Worm (Caenorhabditis elegans): ENCODE results near the gene lpr-6.
A peak's percentile ranks its signal among the peaks of the same experiment; 100 is the strongest.

The lpr-6 gene

DNA sequence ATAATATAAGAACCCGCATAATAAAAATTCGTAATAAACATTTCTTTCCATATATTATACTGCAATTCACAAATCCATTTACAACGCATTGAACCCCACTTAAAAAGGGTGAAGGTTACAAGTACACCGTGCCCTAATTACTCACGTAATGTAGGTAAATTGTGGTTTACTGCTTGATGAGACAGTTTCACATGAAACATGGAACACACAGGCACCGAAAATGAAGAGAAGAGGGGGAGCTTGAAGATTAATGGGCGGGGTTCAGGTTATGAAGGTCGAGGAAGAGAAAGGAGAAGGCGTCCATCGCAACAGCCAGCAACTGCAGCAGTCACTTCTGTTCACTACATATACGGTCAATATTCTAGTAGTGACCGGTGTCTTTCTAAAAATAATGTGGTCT lies at the start of gene lpr-6:
Gene lpr-6, plus strand, starts transcription at position 251 of the 400 bp plus-strand sequence.
- TF ChIP-seq ets-7 (tag; optimal IDR thresholded peaks at IDR 0.05) (no peak), tbx-11 (GFP tag; IDR thresholded peaks at IDR 0.05) (no peak), hmbx-1 (tag; optimal IDR thresholded peaks at IDR 0.05) (no peak), hmg-4 (GFP tag; optimal IDR thresholded peaks at IDR 0.05) (no peak), flt-1 (GFP tag; IDR thresholded peaks at IDR 0.05) (no peak), aly-1 (tag; optimal IDR thresholded peaks at IDR 0.05) (no peak), B0310.2 (tag; optimal IDR thresholded peaks at IDR 0.05) (no peak), sea-1 (GFP tag; conservative IDR thresholded peaks at IDR 0.05) (no peak), tbx-37 (GFP tag; conservative IDR thresholded peaks at IDR 0.05) (no peak)

DNA sequence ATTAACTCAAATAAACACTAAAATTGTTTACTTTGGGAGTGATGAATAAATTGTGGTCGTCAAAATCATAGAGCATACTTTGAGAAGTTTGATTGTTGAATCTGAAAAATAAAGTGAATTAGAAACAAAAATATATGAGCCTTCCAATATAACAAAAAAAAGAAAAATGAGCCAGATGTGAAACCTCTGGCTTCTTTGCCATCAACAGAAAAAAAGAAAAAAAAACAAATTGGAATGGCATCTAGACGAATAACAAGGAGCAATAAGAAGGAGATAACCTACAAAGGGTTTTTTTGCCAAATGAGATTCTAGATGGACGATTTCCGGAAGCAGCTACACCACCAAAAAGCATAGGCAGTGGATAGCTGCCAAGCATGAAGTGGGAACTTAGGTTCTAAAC lies 49.2 kb upstream of the lpr-6 start, which contains the start of gene F58A3.4:
Gene F58A3.4, minus strand, starts transcription at position 101 of the 400 bp plus-strand sequence.
- TF ChIP-seq scrt-1 (GFP tag; IDR thresholded peaks at IDR 0.05) (no peak), hnd-1 (tag; optimal IDR thresholded peaks at IDR 0.05) (no peak), F13C5.2 (tag; optimal IDR thresholded peaks at IDR 0.05) (no peak), flt-1 (GFP tag; IDR thresholded peaks at IDR 0.05) (no peak), tra-4 (tag; optimal IDR thresholded peaks at IDR 0.05) (no peak), sea-1 (GFP tag; conservative IDR thresholded peaks at IDR 0.05) (no peak), tbx-37 (GFP tag; conservative IDR thresholded peaks at IDR 0.05) (no peak), ama-1 (optimal IDR thresholded peaks at IDR 0.05) (no peak)

DNA sequence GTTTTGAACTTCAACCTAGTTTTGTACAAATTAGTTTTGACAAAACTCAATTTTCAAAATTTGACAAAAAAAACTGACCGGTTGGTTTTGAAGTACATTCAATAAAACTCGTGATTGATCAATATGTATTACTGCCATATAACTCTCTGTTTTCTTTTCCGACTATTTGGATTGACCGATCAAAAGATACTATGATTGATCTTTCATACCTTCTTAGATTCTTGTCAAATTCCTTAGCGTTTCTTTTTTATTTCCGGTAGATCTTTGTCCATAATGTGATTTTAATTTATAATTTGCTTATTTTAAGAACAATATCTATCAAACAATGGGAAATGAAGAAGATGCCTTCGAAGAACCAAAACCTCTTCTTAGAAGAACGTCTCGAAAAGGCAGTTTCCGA lies 47.5 kb upstream of the lpr-6 start, which contains the start of gene F58A3.3:
Gene F58A3.3, plus strand, starts transcription at position 301 of the 400 bp plus-strand sequence.
- TF ChIP-seq B0310.2 (tag; optimal IDR thresholded peaks at IDR 0.05): no peak
- TF ChIP-seq scrt-1 (GFP tag; IDR thresholded peaks at IDR 0.05): no peak
- no peak for TF ChIP-seq ceh-36 (tag; optimal IDR thresholded peaks at IDR 0.05)
- TF ChIP-seq hmg-4 (GFP tag; optimal IDR thresholded peaks at IDR 0.05): no peak
- TF ChIP-seq tbx-11 (GFP tag; IDR thresholded peaks at IDR 0.05): no peak
- TF ChIP-seq pes-1 (GFP tag; IDR thresholded peaks at IDR 0.05): no peak

DNA sequence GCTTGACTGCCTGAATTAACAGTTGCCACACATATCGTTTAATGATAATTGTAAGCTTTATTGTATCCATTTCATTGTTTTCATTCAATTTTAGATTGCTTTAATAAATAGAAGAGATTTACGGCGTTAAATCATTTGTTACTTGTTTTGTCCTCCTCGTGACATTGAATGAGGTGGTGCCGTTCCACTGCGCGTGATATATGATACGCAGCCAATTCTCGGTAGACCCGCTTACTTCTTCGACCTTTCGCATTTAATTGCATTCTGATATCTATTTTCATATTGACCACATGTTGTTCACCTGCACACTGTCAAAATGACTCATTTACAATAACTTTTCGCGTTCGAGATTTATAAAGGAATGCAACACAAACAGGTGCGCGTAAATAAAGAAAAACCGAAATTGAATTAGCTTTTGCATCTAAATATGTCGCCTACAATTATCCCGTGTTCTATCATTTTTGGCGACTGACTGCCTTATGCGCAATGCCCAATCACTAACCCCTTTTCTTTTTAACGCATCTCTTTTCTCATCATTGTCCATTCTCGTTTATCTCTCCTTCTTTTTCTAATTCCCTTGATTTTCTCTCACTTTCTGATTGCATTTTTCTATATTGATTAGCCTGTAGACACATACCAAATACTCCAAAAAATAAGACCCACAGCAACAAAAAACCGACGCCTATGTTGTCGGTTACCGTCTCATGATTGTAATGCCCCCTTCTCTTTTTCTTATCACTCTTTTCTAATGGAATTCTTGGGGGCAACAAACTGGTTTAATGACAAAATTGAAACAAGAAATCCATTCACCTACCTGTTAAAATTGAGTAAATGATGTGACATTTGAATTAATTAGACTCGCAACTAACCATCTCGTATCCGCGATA lies 45.2 kb upstream of the lpr-6 start:
- TF ChIP-seq ets-7 (tag; optimal IDR thresholded peaks at IDR 0.05) (no peak), sea-1 (GFP tag; conservative IDR thresholded peaks at IDR 0.05) (no peak), aly-1 (tag; optimal IDR thresholded peaks at IDR 0.05) (no peak)

DNA sequence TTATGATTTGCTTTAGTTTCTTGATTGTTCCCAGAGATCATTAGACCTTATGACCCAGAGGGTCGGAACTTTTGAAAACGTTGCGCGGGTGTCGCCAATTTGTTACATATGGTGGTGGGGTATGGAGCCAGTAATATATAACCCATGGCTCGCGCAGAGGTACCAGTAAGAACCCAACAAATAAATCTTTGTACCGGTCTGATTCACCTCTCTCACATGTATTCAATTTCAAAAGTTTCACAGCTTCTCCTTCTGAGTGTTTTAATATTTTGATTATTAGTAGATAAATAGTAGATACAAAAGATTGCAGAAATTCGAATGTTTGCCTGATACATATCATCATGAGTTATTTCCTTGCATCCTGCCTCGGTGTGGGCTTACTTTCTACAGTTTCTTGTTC lies 43.7 kb upstream of the lpr-6 start, which contains the start of gene egl-15:
Gene egl-15, plus strand, starts transcription at position 301 of the 400 bp plus-strand sequence.
- no peak for TF ChIP-seq sea-1 (GFP tag; conservative IDR thresholded peaks at IDR 0.05)
- TF ChIP-seq tra-4 (tag; optimal IDR thresholded peaks at IDR 0.05): no peak
- no peak for TF ChIP-seq hnd-1 (tag; optimal IDR thresholded peaks at IDR 0.05)
- no peak for TF ChIP-seq ama-1 (optimal IDR thresholded peaks at IDR 0.05)
- TF ChIP-seq hmbx-1 (tag; optimal IDR thresholded peaks at IDR 0.05): no peak
- TF ChIP-seq tbx-37 (GFP tag; conservative IDR thresholded peaks at IDR 0.05): no peak
- no peak for TF ChIP-seq ceh-13 (GFP tag; optimal IDR thresholded peaks at IDR 0.05)
- no peak for TF ChIP-seq flt-1 (GFP tag; IDR thresholded peaks at IDR 0.05)
- no peak for TF ChIP-seq F13C5.2 (tag; optimal IDR thresholded peaks at IDR 0.05)
- TF ChIP-seq ceh-36 (tag; optimal IDR thresholded peaks at IDR 0.05): no peak
- TF ChIP-seq scrt-1 (GFP tag; IDR thresholded peaks at IDR 0.05): no peak
- no peak for TF ChIP-seq pes-1 (GFP tag; IDR thresholded peaks at IDR 0.05)
- TF ChIP-seq tbx-11 (GFP tag; IDR thresholded peaks at IDR 0.05): no peak
- TF ChIP-seq B0310.2 (tag; optimal IDR thresholded peaks at IDR 0.05): no peak
- no peak for TF ChIP-seq ets-7 (tag; optimal IDR thresholded peaks at IDR 0.05)
- no peak for TF ChIP-seq aly-1 (tag; optimal IDR thresholded peaks at IDR 0.05)
- no peak for TF ChIP-seq hmg-4 (GFP tag; optimal IDR thresholded peaks at IDR 0.05)

DNA sequence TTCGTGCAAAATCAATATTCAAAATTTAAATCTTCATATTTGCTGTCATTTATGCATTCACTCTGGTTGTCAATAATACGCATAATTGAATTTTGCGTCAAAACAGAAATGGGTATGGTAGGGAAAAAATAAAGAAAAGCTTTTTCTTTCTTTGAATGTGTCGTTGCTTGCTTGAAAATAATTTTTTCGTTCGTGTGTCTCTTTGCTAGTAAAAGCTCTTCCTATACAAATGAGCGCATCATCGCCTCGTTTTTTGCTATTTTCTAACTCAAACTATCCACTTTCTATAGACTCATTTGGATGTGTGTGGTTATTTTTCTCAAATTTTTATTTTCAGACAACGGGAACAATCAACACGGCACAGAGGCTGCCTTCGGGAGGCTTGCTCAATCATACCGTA lies 31.2 kb upstream of the lpr-6 start, which contains the start of gene ldb-1:
Gene ldb-1, plus strand, starts transcription at position 301 of the 400 bp plus-strand sequence.
- TF ChIP-seq aly-1 (tag; optimal IDR thresholded peaks at IDR 0.05): no peak
- TF ChIP-seq B0310.2 (tag; optimal IDR thresholded peaks at IDR 0.05): no peak
- no peak for TF ChIP-seq flt-1 (GFP tag; IDR thresholded peaks at IDR 0.05)
- no peak for TF ChIP-seq sea-1 (GFP tag; conservative IDR thresholded peaks at IDR 0.05)

DNA sequence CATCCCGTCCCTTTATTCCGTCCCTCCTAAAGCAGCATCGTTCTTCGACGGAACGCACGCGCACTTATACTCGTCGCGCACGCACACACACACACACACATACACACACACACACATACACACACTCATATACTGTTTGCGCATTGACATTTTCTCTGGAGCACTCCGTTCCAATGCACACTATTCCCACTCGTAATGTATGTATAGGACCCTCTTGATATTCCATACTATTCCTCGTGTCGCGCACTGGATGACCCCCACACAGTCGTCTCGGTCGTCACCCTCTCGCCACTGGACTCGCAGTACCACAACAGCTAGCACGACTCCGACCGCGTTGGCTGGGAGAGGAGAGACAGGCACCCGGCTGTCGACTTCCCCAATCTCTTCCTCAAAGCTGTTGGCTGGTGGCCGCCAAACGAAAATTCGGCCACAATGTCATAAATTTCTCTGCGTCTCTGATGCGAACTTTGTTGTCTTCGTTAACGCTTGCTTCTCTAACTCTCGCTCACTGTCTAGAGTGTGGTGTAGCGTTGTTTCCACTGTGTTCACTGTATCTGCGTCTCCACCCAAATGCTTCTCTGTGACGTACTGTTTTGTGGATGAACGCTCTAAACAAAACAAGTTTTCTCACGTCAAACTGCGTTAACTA lies 28.6 kb upstream of the lpr-6 start:
- TF ChIP-seq F13C5.2 (tag; optimal IDR thresholded peaks at IDR 0.05): peak; percentile 40
- TF ChIP-seq aly-1 (tag; optimal IDR thresholded peaks at IDR 0.05): no peak
- TF ChIP-seq hmg-4 (GFP tag; optimal IDR thresholded peaks at IDR 0.05): peak; percentile 98
- no peak for TF ChIP-seq tbx-11 (GFP tag; IDR thresholded peaks at IDR 0.05)
- TF ChIP-seq tra-4 (tag; optimal IDR thresholded peaks at IDR 0.05): peak; percentile 4
- TF ChIP-seq ets-7 (tag; optimal IDR thresholded peaks at IDR 0.05): peak; percentile 74
- TF ChIP-seq ama-1 (optimal IDR thresholded peaks at IDR 0.05): no peak
- no peak for TF ChIP-seq sea-1 (GFP tag; conservative IDR thresholded peaks at IDR 0.05)
- no peak for TF ChIP-seq tbx-37 (GFP tag; conservative IDR thresholded peaks at IDR 0.05)
- no peak for TF ChIP-seq scrt-1 (GFP tag; IDR thresholded peaks at IDR 0.05)
- TF ChIP-seq ceh-36 (tag; optimal IDR thresholded peaks at IDR 0.05): peak; percentile 20
- TF ChIP-seq B0310.2 (tag; optimal IDR thresholded peaks at IDR 0.05): no peak
- TF ChIP-seq flt-1 (GFP tag; IDR thresholded peaks at IDR 0.05): peak; percentile 44; the same call in 1 of the 2 replicates
- 0 out of 2 replicates have a peak, but pooled peaks have one; percentile 19 for TF ChIP-seq pes-1 (GFP tag; IDR thresholded peaks at IDR 0.05)
